Fruit fly (Drosophila melanogaster) Kc167 (cell line): ENCODE measurements around the gene CG16854.

Experiments used
- h ChIP-seq: fragments of >200 bp; optimal IDR thresholded peaks from 3 replicates; lab custom pipeline; 2018; ENCODE audit warnings: missing external identifiers
- psq ChIP-seq: fragments of >200 bp; optimal IDR thresholded peaks from 2 replicates; lab custom pipeline; 2017; ENCODE audit warnings: missing external identifiers

DNA sequence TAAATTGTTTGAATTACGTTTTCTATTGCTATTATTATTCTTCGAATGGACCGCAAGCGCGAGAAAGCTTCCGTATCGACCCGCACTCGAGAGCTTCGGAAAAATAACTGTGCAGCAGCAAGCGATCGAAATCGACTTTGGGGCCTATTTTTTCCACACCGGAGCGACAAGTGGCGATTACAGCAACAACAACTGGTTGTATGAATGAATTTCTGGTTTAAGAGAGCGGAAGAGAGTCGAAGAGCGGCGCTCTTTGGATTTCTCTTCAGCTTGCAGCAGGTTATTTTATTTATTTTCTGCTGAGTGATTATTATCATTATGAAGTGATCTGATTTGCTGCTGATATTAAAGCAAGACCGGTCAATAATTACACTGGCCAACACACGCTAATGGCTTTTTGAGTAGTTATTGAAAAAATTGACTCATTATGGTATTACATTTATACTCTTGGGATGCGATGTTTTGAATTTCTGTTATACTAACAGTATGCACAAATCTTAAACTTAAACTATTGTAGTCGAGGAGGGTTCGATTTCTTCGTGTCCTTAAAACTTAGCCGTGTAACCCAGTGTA is 19.5 kb upstream of the CG16854 start, which contains the start of gene Samuel:
- TF ChIP-seq h (lab: Kevin White, UChicago) (no peak), psq (lab: Kevin White, UChicago) (no peak)
